Fruit fly (Drosophila melanogaster): ENCODE measurements around the gene Creld.

dm6 chr2L:59058-59603 is 43.0 kb upstream of the Creld start:
- TF ChIP-seq CG8478 (optimal IDR thresholded peaks at IDR 0.05) = no peak
- no peak for TF ChIP-seq CTCF (optimal IDR thresholded peaks at IDR 0.05)
